Worm (Caenorhabditis elegans) whole organism, L1 larva: ENCODE measurements around the gene C48A7.16.
A peak's percentile ranks its signal among the peaks of the same experiment; 100 is the strongest.

Experiments
- C34B4.2 ChIP-seq: sonication (generic microtip); optimal IDR thresholded peaks from 2 replicates; lab custom pipeline; 2017; ENCODE audit warnings: mild to moderate bottlenecking, missing genetic modification characterization, missing compliant biosample characterization
- F16B12.6 ChIP-seq: fragments of 150-350 bp; optimal IDR thresholded peaks from 2 replicates; lab custom pipeline; 2014; ENCODE audit warnings: missing biosample characterization, missing genetic modification characterization
- alr-1 ChIP-seq: fragments of 200-800 bp; sonication (Bioruptor generic); optimal IDR thresholded peaks from 2 replicates; lab custom pipeline; 2018; ENCODE audit warnings: borderline replicate concordance, mild to moderate bottlenecking, missing genetic modification characterization, missing compliant biosample characterization
- ceh-63 ChIP-seq: fragments of 200-800 bp; sonication (Bioruptor generic); optimal IDR thresholded peaks from 2 replicates; lab custom pipeline; 2018; ENCODE audit warnings: mild to moderate bottlenecking, missing genetic modification characterization, missing compliant biosample characterization
- ceh-8 ChIP-seq: fragments of 200-800 bp; sonication (Bioruptor generic); optimal IDR thresholded peaks from 2 replicates; lab custom pipeline; 2018; ENCODE audit warnings: mild to moderate bottlenecking, missing genetic modification characterization, moderate library complexity, missing compliant biosample characterization
- ceh-82 ChIP-seq, 3 experiments: fragments of 150-350 bp in 1 of 3; sonication (generic microtip) in 2 of 3; optimal IDR thresholded peaks; 2 replicates each; lab custom pipeline; 2014 to 2017; ENCODE audit warnings: missing biosample characterization in 3 of 3, missing genetic modification characterization in 3 of 3
- ceh-88 ChIP-seq: fragments of 200-800 bp; sonication (Bioruptor generic); IDR thresholded peaks from 2 replicates; pipeline ENCODE4 v1.3.6; 2022; ENCODE audit warnings: missing genetic modification characterization, missing compliant biosample characterization
- efl-1 ChIP-seq, 4 experiments: fragments of 150-350 bp; optimal IDR thresholded peaks in 3 of 4; peaks in 1 of 4; 1 replicate in 1 of 4; 2 replicates in 3 of 4; lab custom pipeline; 2014; ENCODE audit warnings: missing biosample characterization in 2 of 4, missing genetic modification characterization in 2 of 4, missing genetic modification reagents in 2 of 4
- egl-13 ChIP-seq: sonication (generic microtip); optimal IDR thresholded peaks from 2 replicates; lab custom pipeline; 2016; ENCODE audit warnings: missing genotype, missing genetic modification reagents, missing genetic modification characterization, missing compliant biosample characterization
- egl-27 ChIP-seq, 2 experiments: fragments of 150-350 bp in 1 of 2; sonication (generic microtip); optimal IDR thresholded peaks; 3 replicates each; lab custom pipeline; 2017 to 2018; ENCODE audit warnings: missing biosample characterization in 2 of 2, missing genetic modification characterization in 2 of 2, missing genetic modification reagents in 2 of 2
- elt-2 ChIP-seq: sonication (generic microtip); optimal IDR thresholded peaks from 2 replicates; lab custom pipeline; 2016; ENCODE audit warnings: missing genetic modification characterization, mild to moderate bottlenecking, inconsistent platforms, missing compliant biosample characterization, missing genetic modification reagents
- elt-3 ChIP-seq, 6 experiments: fragments of 150-350 bp in 1 of 6; sonication (generic microtip); optimal IDR thresholded peaks; 2 replicates each; lab custom pipeline; 2017 to 2018; ENCODE audit warnings: missing biosample characterization in 6 of 6, missing genetic modification characterization in 6 of 6, inconsistent platforms in 1 of 6
- fkh-10 ChIP-seq: sonication (generic microtip); optimal IDR thresholded peaks from 2 replicates; lab custom pipeline; 2017; ENCODE audit warnings: missing biosample characterization, missing genetic modification reagents, missing genetic modification characterization
- fkh-8 ChIP-seq: sonication (generic microtip); optimal IDR thresholded peaks from 2 replicates; lab custom pipeline; 2016; ENCODE audit warnings: mild to moderate bottlenecking, missing genetic modification characterization, missing compliant biosample characterization
- fos-1 ChIP-seq: fragments of 150-350 bp; optimal IDR thresholded peaks from 2 replicates; lab custom pipeline; 2014; ENCODE audit warnings: missing biosample characterization, missing genetic modification characterization
- grh-1 ChIP-seq: fragments of 200-800 bp; sonication (Bioruptor generic); IDR thresholded peaks from 2 replicates; pipeline ENCODE4 v1.3.6; 2022; ENCODE audit warnings: missing genetic modification reagents, missing genetic modification characterization, missing compliant biosample characterization
- hpl-2 ChIP-seq: fragments of 150-350 bp; optimal IDR thresholded peaks from 2 replicates; lab custom pipeline; 2014; ENCODE audit warnings: missing biosample characterization, missing genetic modification reagents, missing genetic modification characterization
- irx-1 ChIP-seq: sonication (generic microtip); optimal IDR thresholded peaks from 2 replicates; lab custom pipeline; 2016; ENCODE audit warnings: missing genetic modification characterization, missing compliant biosample characterization
- isw-1 ChIP-seq: fragments of 200-800 bp; sonication (Bioruptor generic); IDR thresholded peaks from 2 replicates; pipeline ENCODE4 v1.3.6; 2022; ENCODE audit warnings: missing genetic modification characterization, missing compliant biosample characterization
- jun-1 ChIP-seq: fragments of 150-350 bp; optimal IDR thresholded peaks from 2 replicates; lab custom pipeline; 2014; ENCODE audit warnings: missing biosample characterization, missing genetic modification reagents, missing genetic modification characterization
- lin-13 ChIP-seq: fragments of 150-350 bp; optimal IDR thresholded peaks from 2 replicates; lab custom pipeline; 2014; ENCODE audit warnings: missing biosample characterization, missing genetic modification reagents, missing genetic modification characterization
- lin-14 ChIP-seq: fragments of 200-800 bp; sonication (Bioruptor generic); optimal IDR thresholded peaks from 2 replicates; lab custom pipeline; 2018; ENCODE audit warnings: mild to moderate bottlenecking, missing genetic modification characterization, moderate library complexity, missing compliant biosample characterization
- lin-35 ChIP-seq, 2 experiments: fragments of 150-350 bp; optimal IDR thresholded peaks; 2 replicates each; lab custom pipeline; 2014; ENCODE audit warnings: missing biosample characterization in 2 of 2, missing genetic modification characterization in 2 of 2, missing genetic modification reagents in 2 of 2
- lin-39 ChIP-seq: fragments of 150-350 bp; optimal IDR thresholded peaks from 2 replicates; lab custom pipeline; 2014; ENCODE audit warnings: missing biosample characterization, missing genetic modification reagents, missing genetic modification characterization
- lsy-2 ChIP-seq, 2 experiments: fragments of 150-350 bp; optimal IDR thresholded peaks; 2 replicates each; lab custom pipeline; 2014; ENCODE audit warnings: missing biosample characterization in 2 of 2, missing genetic modification characterization in 2 of 2
- mab-9 ChIP-seq: fragments of 200-800 bp; sonication (Bioruptor generic); IDR thresholded peaks from 2 replicates; pipeline ENCODE4 v1.3.6; 2022; ENCODE audit warnings: missing genetic modification reagents, missing genetic modification characterization, missing compliant biosample characterization
- mdl-1 ChIP-seq, 2 experiments: fragments of 150-350 bp; optimal IDR thresholded peaks; 2 replicates each; lab custom pipeline; 2014 to 2017; ENCODE audit warnings: missing biosample characterization in 2 of 2, missing genetic modification characterization in 2 of 2, inconsistent platforms in 1 of 2
- mef-2 ChIP-seq: fragments of 150-350 bp; optimal IDR thresholded peaks from 2 replicates; lab custom pipeline; 2014; ENCODE audit warnings: missing biosample characterization, missing genetic modification characterization
- mep-1 ChIP-seq: fragments of 150-350 bp; optimal IDR thresholded peaks from 2 replicates; lab custom pipeline; 2014; ENCODE audit warnings: missing biosample characterization, missing genetic modification characterization
- nhr-11 ChIP-seq: fragments of 150-350 bp; optimal IDR thresholded peaks from 2 replicates; lab custom pipeline; 2014; ENCODE audit warnings: missing biosample characterization, missing genetic modification characterization
- nhr-20 ChIP-seq: sonication (generic microtip); optimal IDR thresholded peaks from 2 replicates; lab custom pipeline; 2016; ENCODE audit warnings: mild to moderate bottlenecking, missing genetic modification characterization, missing compliant biosample characterization
- nhr-28 ChIP-seq: fragments of 150-350 bp; optimal IDR thresholded peaks from 2 replicates; lab custom pipeline; 2014; ENCODE audit warnings: missing biosample characterization, missing genetic modification characterization
- nhr-47 ChIP-seq: sonication (generic microtip); optimal IDR thresholded peaks from 2 replicates; lab custom pipeline; 2016; ENCODE audit warnings: mild to moderate bottlenecking, missing genetic modification characterization, moderate library complexity, missing compliant biosample characterization
- nhr-71 ChIP-seq: sonication (generic microtip); optimal IDR thresholded peaks from 2 replicates; lab custom pipeline; 2016; ENCODE audit warnings: mild to moderate bottlenecking, missing genetic modification characterization, moderate library complexity, missing compliant biosample characterization
- nhr-77 ChIP-seq: fragments of 150-350 bp; optimal IDR thresholded peaks from 2 replicates; lab custom pipeline; 2014; ENCODE audit warnings: missing biosample characterization, missing genetic modification characterization
- nhr-85 ChIP-seq: sonication (generic microtip); peaks from one replicate; lab custom pipeline; 2016; ENCODE audit warnings: missing genetic modification characterization, inconsistent platforms, missing compliant biosample characterization
- nhr-90 ChIP-seq: sonication (generic microtip); optimal IDR thresholded peaks from 2 replicates; lab custom pipeline; 2016; ENCODE audit warnings: mild to moderate bottlenecking, missing genetic modification characterization, missing compliant biosample characterization; ENCODE audit not compliant: poor library complexity
- pag-3 ChIP-seq: sonication (generic microtip); optimal IDR thresholded peaks from 2 replicates; lab custom pipeline; 2017; ENCODE audit warnings: missing genetic modification characterization, mild to moderate bottlenecking, missing compliant biosample characterization, antibody characterized with exemption, borderline replicate concordance; ENCODE audit not compliant: insufficient read depth
- pax-3 ChIP-seq: fragments of 200-800 bp; sonication (Bioruptor generic); optimal IDR thresholded peaks from 2 replicates; lab custom pipeline; 2018; ENCODE audit warnings: mild to moderate bottlenecking, missing genetic modification characterization, moderate library complexity, missing compliant biosample characterization
- skn-1 ChIP-seq: fragments of 150-350 bp; optimal IDR thresholded peaks from 2 replicates; lab custom pipeline; 2014; ENCODE audit warnings: missing biosample characterization, missing genetic modification characterization
- snpc-4 ChIP-seq: fragments of 150-350 bp; optimal IDR thresholded peaks from 2 replicates; lab custom pipeline; 2014; ENCODE audit warnings: missing biosample characterization, missing genetic modification characterization
- snu-23 ChIP-seq: sonication (generic microtip); optimal IDR thresholded peaks from 2 replicates; lab custom pipeline; 2016; ENCODE audit warnings: missing genetic modification characterization, missing compliant biosample characterization
- sox-4 ChIP-seq: sonication (generic microtip); optimal IDR thresholded peaks from 2 replicates; lab custom pipeline; 2016; ENCODE audit warnings: missing genetic modification characterization, missing compliant biosample characterization
- sptf-1 ChIP-seq: fragments of 150-350 bp; optimal IDR thresholded peaks from 2 replicates; lab custom pipeline; 2014; ENCODE audit warnings: missing biosample characterization, missing genetic modification characterization
- swsn-7 ChIP-seq: sonication (generic microtip); optimal IDR thresholded peaks from 2 replicates; lab custom pipeline; 2016; ENCODE audit warnings: missing genetic modification characterization, missing compliant biosample characterization
- tbx-2 ChIP-seq: sonication (generic microtip); optimal IDR thresholded peaks from 2 replicates; lab custom pipeline; 2016; ENCODE audit warnings: missing genetic modification characterization, missing compliant biosample characterization
- tlp-1 ChIP-seq: fragments of 150-350 bp; optimal IDR thresholded peaks from 2 replicates; lab custom pipeline; 2014; ENCODE audit warnings: missing biosample characterization, missing genetic modification characterization
- unc-86 ChIP-seq: sonication (generic microtip); optimal IDR thresholded peaks from 2 replicates; lab custom pipeline; 2016; ENCODE audit warnings: missing genetic modification characterization, missing compliant biosample characterization
- unc-98 ChIP-seq: fragments of 200-800 bp; sonication (Bioruptor generic); IDR thresholded peaks from 2 replicates; pipeline ENCODE4 v1.3.6; 2022; ENCODE audit warnings: missing genetic modification characterization, missing compliant biosample characterization
- vab-15 ChIP-seq: sonication (generic microtip); optimal IDR thresholded peaks from 2 replicates; lab custom pipeline; 2017; ENCODE audit warnings: missing genotype, mild to moderate bottlenecking, missing genetic modification characterization, missing compliant biosample characterization
- zip-4 ChIP-seq: fragments of 200-800 bp; sonication (Bioruptor generic); optimal IDR thresholded peaks from 2 replicates; lab custom pipeline; 2018; ENCODE audit warnings: mild to moderate bottlenecking, missing genetic modification characterization, moderate library complexity, missing compliant biosample characterization
- ztf-4 ChIP-seq: fragments of 150-350 bp; optimal IDR thresholded peaks from 2 replicates; lab custom pipeline; 2014; ENCODE audit warnings: missing biosample characterization, missing genetic modification characterization

C48A7.16 gene

ce11 chrIV:7402077-7402476 is 3.2 kb upstream of the C48A7.16 start:
- TF ChIP-seq snu-23 (GFP tag; lab: Kevin White, UChicago) (peak; percentile 74), fkh-8 (tag; lab: Kevin White, UChicago) (peak; percentile 86), vab-15 (tag; lab: Kevin White, UChicago) (no peak), irx-1 (peak; percentile 37), pag-3 (tag; lab: Kevin White, UChicago) (no peak), ztf-4 (tag; lab: Kevin White, UChicago) (peak; percentile 40), sox-4 (no peak), alr-1 (tag; lab: Kevin White, UChicago) (no peak), mab-9 (GFP tag; lab: Robert Waterston, UW) (0 out of 2 replicates have a peak, but pooled peaks have one; percentile 18), C34B4.2 (no peak), grh-1 (GFP tag; lab: Robert Waterston, UW) (no peak), egl-13 (tag; lab: Kevin White, UChicago) (peak; percentile 72), F16B12.6 (tag; lab: Kevin White, UChicago) (no peak), lin-13 (GFP tag; lab: Kevin White, UChicago) (peak; percentile 6), elt-3 (tag; optimal IDR thresholded peaks at IDR 0.05; lab: Kevin White, UChicago) (no peak), lin-39 (tag; lab: Kevin White, UChicago) (no peak), unc-98 (GFP tag; lab: Robert Waterston, UW) (no peak), isw-1 (peak; percentile 69), nhr-20 (peak; percentile 57), nhr-11 (no peak), egl-27 (tag; optimal IDR thresholded peaks at IDR 0.05; lab: Kevin White, UChicago) (peak in 1 of 2 experiments; percentile 19), fkh-10 (GFP tag; lab: Kevin White, UChicago) (peak; percentile 89), hpl-2 (GFP tag; lab: Kevin White, UChicago) (no peak), nhr-28 (tag; lab: Kevin White, UChicago) (no peak), swsn-7 (tag; lab: Kevin White, UChicago) (peak; percentile 82), zip-4 (GFP tag; lab: Kevin White, UChicago) (peak; percentile 2), lsy-2 (tag; optimal IDR thresholded peaks at IDR 0.05; lab: Kevin White, UChicago) (peak; percentile 43 to 82), tbx-2 (peak; percentile 83), skn-1 (tag; lab: Kevin White, UChicago) (peak; percentile 49), mdl-1 (tag; optimal IDR thresholded peaks at IDR 0.05; lab: Kevin White, UChicago) (no peak), ceh-88 (no peak), nhr-47 (tag; lab: Kevin White, UChicago) (peak; percentile 83), lin-35 (GFP tag; optimal IDR thresholded peaks at IDR 0.05; lab: Kevin White, UChicago) (peak in 1 of 2 experiments; percentile 60), nhr-90 (tag; lab: Kevin White, UChicago) (no peak), pax-3 (tag; lab: Kevin White, UChicago) (peak; percentile 32), mep-1 (tag; lab: Kevin White, UChicago) (peak; percentile 75), sptf-1 (no peak), ceh-8 (GFP tag; lab: Kevin White, UChicago) (no peak), lin-14 (peak; percentile 96), jun-1 (tag; lab: Kevin White, UChicago) (peak; percentile 60), unc-86 (tag; lab: Kevin White, UChicago) (peak; percentile 88), tlp-1 (tag; lab: Kevin White, UChicago) (no peak), ceh-82 (tag; optimal IDR thresholded peaks at IDR 0.05; lab: Kevin White, UChicago) (peak; percentile 55 to 88 (median 69)), nhr-77 (tag; lab: Kevin White, UChicago) (peak; percentile 34), ceh-63 (GFP tag; lab: Kevin White, UChicago) (no peak), nhr-71 (tag; lab: Kevin White, UChicago) (peak; percentile 87), efl-1 (optimal IDR thresholded peaks at IDR 0.05; lab: Kevin White, UChicago) (peak; percentile 39 to 56), efl-1 (GFP tag; optimal IDR thresholded peaks at IDR 0.05 in 1 of 2; lab: Kevin White, UChicago) (peak in 1 of 2 experiments; percentile 30), fos-1 (tag; lab: Kevin White, UChicago) (peak; percentile 70), nhr-85 (tag; lab: Kevin White, UChicago) (no peak), elt-2 (tag; lab: Kevin White, UChicago) (no peak), mef-2 (peak; percentile 67), snpc-4 (tag; lab: Kevin White, UChicago) (peak; percentile 4)
